Fruit fly (Drosophila melanogaster): ENCODE measurements around the gene put.

put gene

dm6 chr3R:14658170-14658569 lies 32.7 kb upstream of the put start:
- no peak for TF ChIP-seq CG14711 (tag; optimal IDR thresholded peaks at IDR 0.05)
- TF ChIP-seq CG11617 (GFP tag; optimal IDR thresholded peaks at IDR 0.05): no peak
- no peak for TF ChIP-seq CG12768 (GFP tag; optimal IDR thresholded peaks at IDR 0.05)
- no peak for TF ChIP-seq CG33017 (tag; optimal IDR thresholded peaks at IDR 0.05)
- TF ChIP-seq pad (GFP tag; optimal IDR thresholded peaks at IDR 0.05): no peak
- TF ChIP-seq Hr96 (GFP tag; optimal IDR thresholded peaks at IDR 0.05): no peak
- no peak for TF ChIP-seq CG1620 (GFP tag; optimal IDR thresholded peaks at IDR 0.05)
- no peak for TF ChIP-seq ovo (GFP tag; optimal IDR thresholded peaks at IDR 0.05)
- TF ChIP-seq cic (GFP tag; optimal IDR thresholded peaks at IDR 0.05): no peak
- TF ChIP-seq bab1 (GFP tag; optimal IDR thresholded peaks at IDR 0.05): no peak
- TF ChIP-seq Mnt (GFP tag; optimal IDR thresholded peaks at IDR 0.05): no peak
- no peak for TF ChIP-seq kay (GFP tag; ENCODE audit: borderline replicate concordance)
- no peak for TF ChIP-seq toe (GFP tag; optimal IDR thresholded peaks at IDR 0.05)
- no peak for TF ChIP-seq CG5204 (GFP tag; optimal IDR thresholded peaks at IDR 0.05)
- TF ChIP-seq CG7101 (tag; optimal IDR thresholded peaks at IDR 0.05): no peak

- TF ChIP-seq Mnt (GFP tag; optimal IDR thresholded peaks at IDR 0.05): no peak
- no peak for TF ChIP-seq toe (GFP tag; optimal IDR thresholded peaks at IDR 0.05)
- TF ChIP-seq CG11617 (GFP tag; optimal IDR thresholded peaks at IDR 0.05): no peak
- no peak for TF ChIP-seq pad (GFP tag; optimal IDR thresholded peaks at IDR 0.05)
- TF ChIP-seq Clk (GFP tag; optimal IDR thresholded peaks at IDR 0.05): no peak
- no peak for TF ChIP-seq CG12768 (GFP tag; optimal IDR thresholded peaks at IDR 0.05)
- TF ChIP-seq kay (GFP tag; ENCODE audit: borderline replicate concordance): no peak
- TF ChIP-seq CG5204 (GFP tag; optimal IDR thresholded peaks at IDR 0.05): no peak
- TF ChIP-seq tj (GFP tag; optimal IDR thresholded peaks at IDR 0.05): no peak
- no peak for TF ChIP-seq bab1 (GFP tag; optimal IDR thresholded peaks at IDR 0.05)
- no peak for TF ChIP-seq CG7101 (tag; optimal IDR thresholded peaks at IDR 0.05)
- no peak for TF ChIP-seq CG1620 (GFP tag; optimal IDR thresholded peaks at IDR 0.05)
Observed at dm6 chr3R:14657605-14657910, 32.1 kb upstream of the put start.

dm6 chr3R:14656760-14657604 lies 31.5 kb upstream of the put start, which contains the start of gene CG3505:
CG3505 (plus strand) TSS chr3R:14657447.
- no peak for TF ChIP-seq toe (GFP tag; optimal IDR thresholded peaks at IDR 0.05)
- TF ChIP-seq cic (GFP tag; optimal IDR thresholded peaks at IDR 0.05): peak; percentile 68
- TF ChIP-seq CG33017 (tag; optimal IDR thresholded peaks at IDR 0.05): peak; percentile 50
- TF ChIP-seq CG7045 (GFP tag; optimal IDR thresholded peaks at IDR 0.05): peak; percentile 66
- no peak for TF ChIP-seq CG5204 (GFP tag; optimal IDR thresholded peaks at IDR 0.05)
- no peak for TF ChIP-seq kay (GFP tag; ENCODE audit: borderline replicate concordance)
- peak; percentile 24 for TF ChIP-seq CG14711 (tag; optimal IDR thresholded peaks at IDR 0.05)
- peak; percentile 40 for TF ChIP-seq bab1 (GFP tag; optimal IDR thresholded peaks at IDR 0.05)
- no peak for TF ChIP-seq ovo (GFP tag; optimal IDR thresholded peaks at IDR 0.05)
- no peak for TF ChIP-seq CG11617 (GFP tag; optimal IDR thresholded peaks at IDR 0.05)
- TF ChIP-seq Crg-1 (GFP tag; optimal IDR thresholded peaks at IDR 0.05): no peak
- TF ChIP-seq Clk (GFP tag; optimal IDR thresholded peaks at IDR 0.05): no peak
- no peak for TF ChIP-seq Hr96 (GFP tag; optimal IDR thresholded peaks at IDR 0.05)
- TF ChIP-seq cnc (optimal IDR thresholded peaks at IDR 0.05): no peak
- peak; percentile 37 for TF ChIP-seq Mnt (GFP tag; optimal IDR thresholded peaks at IDR 0.05)
- TF ChIP-seq tj (GFP tag; optimal IDR thresholded peaks at IDR 0.05): no peak
- peak; percentile 17 for TF ChIP-seq CG12768 (GFP tag; optimal IDR thresholded peaks at IDR 0.05)
- peak; percentile 4 for TF ChIP-seq pad (GFP tag; optimal IDR thresholded peaks at IDR 0.05)
- no peak for TF ChIP-seq CG1620 (GFP tag; optimal IDR thresholded peaks at IDR 0.05)
- TF ChIP-seq CG7101 (tag; optimal IDR thresholded peaks at IDR 0.05): peak; percentile 47

dm6 chr3R:14655912-14656700 lies 30.6 kb upstream of the put start:
- no peak for TF ChIP-seq CG14711 (tag; optimal IDR thresholded peaks at IDR 0.05)
- no peak for TF ChIP-seq Clk (GFP tag; optimal IDR thresholded peaks at IDR 0.05)
- TF ChIP-seq toe (GFP tag; optimal IDR thresholded peaks at IDR 0.05): no peak
- no peak for TF ChIP-seq kay (GFP tag; ENCODE audit: borderline replicate concordance)
- no peak for TF ChIP-seq CG11617 (GFP tag; optimal IDR thresholded peaks at IDR 0.05)
- no peak for TF ChIP-seq tj (GFP tag; optimal IDR thresholded peaks at IDR 0.05)
- TF ChIP-seq CG33017 (tag; optimal IDR thresholded peaks at IDR 0.05): no peak
- TF ChIP-seq pad (GFP tag; optimal IDR thresholded peaks at IDR 0.05): no peak

dm6 chr3R:14654976-14655896 lies 29.7 kb upstream of the put start:
- TF ChIP-seq CG12768 (GFP tag; optimal IDR thresholded peaks at IDR 0.05) (peak; percentile 98), ovo (GFP tag; optimal IDR thresholded peaks at IDR 0.05) (peak; percentile 17), CG33017 (tag; optimal IDR thresholded peaks at IDR 0.05) (peak; percentile 96), CG7101 (tag; optimal IDR thresholded peaks at IDR 0.05) (peak; percentile 95), cic (GFP tag; optimal IDR thresholded peaks at IDR 0.05) (peak; percentile 83), tj (GFP tag; optimal IDR thresholded peaks at IDR 0.05) (no peak), Hr96 (GFP tag; optimal IDR thresholded peaks at IDR 0.05) (peak; percentile 94), CG11617 (GFP tag; optimal IDR thresholded peaks at IDR 0.05) (peak; percentile 94), CG7045 (GFP tag; optimal IDR thresholded peaks at IDR 0.05) (peak; percentile 92), cnc (optimal IDR thresholded peaks at IDR 0.05) (no peak), pad (GFP tag; optimal IDR thresholded peaks at IDR 0.05) (peak; percentile 82), kay (GFP tag; ENCODE audit: borderline replicate concordance) (peak; percentile 99), Mnt (GFP tag; optimal IDR thresholded peaks at IDR 0.05) (peak; percentile 87), CG5204 (GFP tag; optimal IDR thresholded peaks at IDR 0.05) (peak; percentile 92), bab1 (GFP tag; optimal IDR thresholded peaks at IDR 0.05) (peak; percentile 92), Clk (GFP tag; optimal IDR thresholded peaks at IDR 0.05) (peak; percentile 86), Crg-1 (GFP tag; optimal IDR thresholded peaks at IDR 0.05) (peak; percentile 77), toe (GFP tag; optimal IDR thresholded peaks at IDR 0.05) (peak; percentile 95), CG14711 (tag; optimal IDR thresholded peaks at IDR 0.05) (peak; percentile 100), CG1620 (GFP tag; optimal IDR thresholded peaks at IDR 0.05) (peak; percentile 93)
